Fruit fly (Drosophila melanogaster) whole organism, prepupa: ENCODE data around the gene CG15890.

Experiments used
- Blimp-1 ChIP-seq: fragments of 200-800 bp; sonication (Bioruptor generic); optimal IDR thresholded peaks from 3 replicates; lab custom pipeline; 2017; ENCODE audit warnings: missing biosample characterization, missing genetic modification characterization, mild to moderate bottlenecking, moderate library complexity, missing genetic modification reagents
- CG10631 ChIP-seq: fragments of 200-800 bp; sonication (Bioruptor generic); optimal IDR thresholded peaks from 2 replicates; lab custom pipeline; 2016; ENCODE audit warnings: missing biosample characterization, missing genetic modification characterization
- CG10669 ChIP-seq: fragments of 200-800 bp; sonication (Bioruptor generic); optimal IDR thresholded peaks from 3 replicates; lab custom pipeline; 2018; ENCODE audit warnings: missing biosample characterization, mild to moderate bottlenecking, missing genetic modification characterization, moderate library complexity
- CG11294 ChIP-seq: fragments of 200-800 bp; sonication (Bioruptor generic); IDR thresholded peaks from 2 replicates; pipeline ENCODE4 v1.3.6; 2022; ENCODE audit warnings: missing biosample characterization, missing genetic modification characterization
- CG11762 ChIP-seq: fragments of 200-800 bp; sonication (Bioruptor generic); optimal IDR thresholded peaks from 3 replicates; lab custom pipeline; 2016; ENCODE audit warnings: missing biosample characterization, missing genetic modification characterization; ENCODE audit not compliant: insufficient read depth
- CG15336 ChIP-seq: fragments of 200-800 bp; sonication (Bioruptor generic); IDR thresholded peaks from 2 replicates; pipeline ENCODE4 v1.3.6; 2022; ENCODE audit warnings: missing biosample characterization, missing genetic modification characterization
- CG1621 ChIP-seq: fragments of 200-800 bp; sonication (Bioruptor generic); optimal IDR thresholded peaks from 3 replicates; lab custom pipeline; 2018; ENCODE audit warnings: missing biosample characterization, mild to moderate bottlenecking, missing genetic modification characterization
- CG16779 ChIP-seq: fragments of 200-800 bp; sonication (Bioruptor generic); optimal IDR thresholded peaks from 3 replicates; lab custom pipeline; 2017; ENCODE audit warnings: missing biosample characterization, mild to moderate bottlenecking, missing genetic modification characterization
- CG3032 ChIP-seq: fragments of 200-800 bp; optimal IDR thresholded peaks from 2 replicates; lab custom pipeline; 2019; ENCODE audit warnings: missing biosample characterization, mild to moderate bottlenecking, missing genetic modification characterization, moderate library complexity
- CG31627 ChIP-seq: fragments of 200-800 bp; sonication (Bioruptor generic); optimal IDR thresholded peaks from 3 replicates; lab custom pipeline; 2016; ENCODE audit warnings: missing biosample characterization, missing genetic modification characterization
- CG34406 ChIP-seq: fragments of 200-800 bp; sonication (Bioruptor generic); optimal IDR thresholded peaks from 3 replicates; lab custom pipeline; 2016; ENCODE audit warnings: missing biosample characterization, missing genetic modification characterization
- CG3919 ChIP-seq: fragments of 200-800 bp; sonication (Bioruptor generic); optimal IDR thresholded peaks from 3 replicates; lab custom pipeline; 2016; ENCODE audit warnings: missing biosample characterization, missing genetic modification characterization
- CG4318 ChIP-seq: fragments of 200-800 bp; sonication (Bioruptor generic); optimal IDR thresholded peaks from 3 replicates; lab custom pipeline; 2017; ENCODE audit warnings: missing biosample characterization, mild to moderate bottlenecking, missing genetic modification characterization
- CG6276 ChIP-seq: fragments of 200-800 bp; sonication (Bioruptor generic); optimal IDR thresholded peaks from 2 replicates; lab custom pipeline; 2017; ENCODE audit warnings: missing biosample characterization, mild to moderate bottlenecking, missing genetic modification characterization
- CG6792 ChIP-seq: fragments of 200-800 bp; sonication (Bioruptor generic); optimal IDR thresholded peaks from 3 replicates; lab custom pipeline; 2016; ENCODE audit warnings: missing biosample characterization, missing genetic modification characterization
- CG6808 ChIP-seq: fragments of 200-800 bp; sonication (Bioruptor generic); optimal IDR thresholded peaks from 3 replicates; lab custom pipeline; 2017; ENCODE audit warnings: missing biosample characterization, missing genetic modification characterization, mild to moderate bottlenecking, moderate library complexity, missing genetic modification reagents
- CG6854 ChIP-seq: fragments of 200-800 bp; sonication (Bioruptor generic); optimal IDR thresholded peaks from 2 replicates; lab custom pipeline; 2017; ENCODE audit warnings: missing biosample characterization, mild to moderate bottlenecking, missing genetic modification characterization
- CG7368 ChIP-seq: fragments of 200-800 bp; sonication (Bioruptor generic); optimal IDR thresholded peaks from 3 replicates; lab custom pipeline; 2016; ENCODE audit warnings: missing biosample characterization, missing genetic modification characterization
- CG8319 ChIP-seq: fragments of 200-800 bp; sonication (Bioruptor generic); optimal IDR thresholded peaks from 3 replicates; lab custom pipeline; 2016; ENCODE audit warnings: missing biosample characterization, missing genetic modification characterization
- CG9139 ChIP-seq: fragments of 200-800 bp; sonication (Bioruptor generic); optimal IDR thresholded peaks from 3 replicates; lab custom pipeline; 2017; ENCODE audit warnings: missing biosample characterization, mild to moderate bottlenecking, missing genetic modification characterization
- Eip75B ChIP-seq: fragments of 200-800 bp; sonication (Bioruptor generic); optimal IDR thresholded peaks from 3 replicates; lab custom pipeline; 2016; ENCODE audit warnings: missing biosample characterization, missing genetic modification characterization
- Eip78C ChIP-seq: fragments of 200-800 bp; sonication (Bioruptor generic); peaks from one replicate; lab custom pipeline; 2016; ENCODE audit warnings: missing biosample characterization, missing genetic modification characterization
- Ets96B ChIP-seq: fragments of 200-800 bp; optimal IDR thresholded peaks from 2 replicates; lab custom pipeline; 2019; ENCODE audit warnings: missing biosample characterization, mild to moderate bottlenecking, missing genetic modification characterization, moderate library complexity
- Gug ChIP-seq: fragments of 200-800 bp; sonication (Bioruptor generic); IDR thresholded peaks from 2 replicates; pipeline ENCODE4 v1.3.6; 2022; ENCODE audit warnings: missing biosample characterization, missing genetic modification characterization
- Hr38 ChIP-seq: sonication (Bioruptor generic); optimal IDR thresholded peaks from 2 replicates; lab custom pipeline; 2016; ENCODE audit warnings: missing biosample characterization, missing genetic modification characterization
- Hr4 ChIP-seq: fragments of 200-800 bp; sonication (Bioruptor generic); optimal IDR thresholded peaks from 3 replicates; lab custom pipeline; 2016; ENCODE audit warnings: missing biosample characterization, missing genetic modification characterization
- Met ChIP-seq: fragments of 200-800 bp; sonication (Bioruptor generic); optimal IDR thresholded peaks from 3 replicates; lab custom pipeline; 2016; ENCODE audit warnings: missing biosample characterization, missing genetic modification characterization
- OdsH ChIP-seq: fragments of 200-800 bp; sonication (Bioruptor generic); optimal IDR thresholded peaks from 3 replicates; lab custom pipeline; 2016; ENCODE audit warnings: missing biosample characterization, missing genetic modification characterization
- Smox ChIP-seq: fragments of 200-800 bp; sonication (Bioruptor generic); optimal IDR thresholded peaks from 3 replicates; lab custom pipeline; 2016; ENCODE audit warnings: missing biosample characterization, missing genetic modification characterization
- Sox102F ChIP-seq: fragments of 200-800 bp; sonication (Bioruptor generic); optimal IDR thresholded peaks from 2 replicates; lab custom pipeline; 2016; ENCODE audit warnings: missing biosample characterization, mild to moderate bottlenecking, missing genetic modification characterization
- Sox14 ChIP-seq: fragments of 200-800 bp; sonication (Bioruptor generic); optimal IDR thresholded peaks from 3 replicates; lab custom pipeline; 2016; ENCODE audit warnings: missing biosample characterization, missing genetic modification characterization
- Sox15 ChIP-seq: fragments of 200-800 bp; sonication (Bioruptor generic); optimal IDR thresholded peaks from 3 replicates; lab custom pipeline; 2016; ENCODE audit warnings: missing biosample characterization, missing genetic modification characterization
- achi ChIP-seq: fragments of 200-800 bp; sonication (Bioruptor generic); optimal IDR thresholded peaks from 3 replicates; lab custom pipeline; 2016; ENCODE audit warnings: missing biosample characterization, missing genetic modification characterization
- acj6 ChIP-seq: fragments of 200-800 bp; sonication (Bioruptor generic); optimal IDR thresholded peaks from 3 replicates; lab custom pipeline; 2016; ENCODE audit warnings: missing biosample characterization, missing genetic modification characterization
- cyc ChIP-seq: fragments of 200-800 bp; sonication (Bioruptor generic); optimal IDR thresholded peaks from 3 replicates; lab custom pipeline; 2016; ENCODE audit warnings: missing biosample characterization, missing genetic modification characterization
- dac ChIP-seq: fragments of 200-800 bp; sonication (Bioruptor generic); optimal IDR thresholded peaks from 2 replicates; lab custom pipeline; 2017; ENCODE audit warnings: missing biosample characterization, mild to moderate bottlenecking, missing genetic modification characterization
- dsx ChIP-seq: fragments of 200-800 bp; optimal IDR thresholded peaks from 3 replicates; lab custom pipeline; 2019; ENCODE audit warnings: missing biosample characterization, mild to moderate bottlenecking, missing genetic modification characterization, moderate library complexity; ENCODE audit not compliant: poor library complexity, severe bottlenecking
- eg ChIP-seq: fragments of 200-800 bp; sonication (Bioruptor generic); IDR thresholded peaks from 3 replicates; pipeline ENCODE4 v1.3.6; 2022; ENCODE audit warnings: missing biosample characterization, missing genetic modification characterization
- esn ChIP-seq: fragments of 200-800 bp; sonication (Bioruptor generic); optimal IDR thresholded peaks from 2 replicates; lab custom pipeline; 2016; ENCODE audit warnings: missing biosample characterization, mild to moderate bottlenecking, missing genetic modification characterization, moderate library complexity
- fd59A ChIP-seq: fragments of 200-800 bp; sonication (Bioruptor generic); optimal IDR thresholded peaks from 2 replicates; lab custom pipeline; 2017; ENCODE audit warnings: missing biosample characterization, mild to moderate bottlenecking, missing genetic modification characterization, missing genetic modification reagents
- fd85E ChIP-seq: fragments of 200-800 bp; sonication (Bioruptor generic); optimal IDR thresholded peaks from 3 replicates; lab custom pipeline; 2016; ENCODE audit warnings: missing biosample characterization, missing genetic modification characterization
- fkh ChIP-seq: fragments of 200-800 bp; sonication (Bioruptor generic); optimal IDR thresholded peaks from 3 replicates; lab custom pipeline; 2017; ENCODE audit warnings: missing biosample characterization, mild to moderate bottlenecking, missing genetic modification characterization, moderate library complexity
- lz ChIP-seq: fragments of 200-800 bp; sonication (Bioruptor generic); optimal IDR thresholded peaks from 3 replicates; lab custom pipeline; 2016; ENCODE audit warnings: missing biosample characterization, missing genetic modification characterization
- net ChIP-seq: fragments of 200-800 bp; sonication (Bioruptor generic); optimal IDR thresholded peaks from 3 replicates; lab custom pipeline; 2016; ENCODE audit warnings: missing biosample characterization, missing genetic modification characterization
- salr ChIP-seq, 2 experiments: fragments of 200-800 bp; sonication (Bioruptor generic); optimal IDR thresholded peaks; 3 replicates each; lab custom pipeline; 2016 to 2018; ENCODE audit warnings: missing biosample characterization in 2 of 2, missing genetic modification characterization in 2 of 2, mild to moderate bottlenecking in 1 of 2
- spab ChIP-seq: fragments of 200-800 bp; sonication (Bioruptor generic); optimal IDR thresholded peaks from 2 replicates; lab custom pipeline; 2017; ENCODE audit warnings: missing biosample characterization, mild to moderate bottlenecking, missing genetic modification characterization, missing genetic modification reagents
- ss ChIP-seq, 2 experiments: fragments of 200-800 bp; sonication (Bioruptor generic); optimal IDR thresholded peaks; 2 replicates in 1 of 2; 3 replicates in 1 of 2; lab custom pipeline; 2017 to 2018; ENCODE audit warnings: mild to moderate bottlenecking in 2 of 2, missing biosample characterization in 2 of 2, missing genetic modification characterization in 2 of 2, moderate library complexity in 1 of 2
- svp ChIP-seq: fragments of 200-800 bp; sonication (Bioruptor generic); peaks from one replicate; lab custom pipeline; 2016; ENCODE audit warnings: missing biosample characterization, missing genetic modification characterization
- vri ChIP-seq: fragments of 200-800 bp; sonication (Bioruptor generic); optimal IDR thresholded peaks from 3 replicates; lab custom pipeline; 2016; ENCODE audit warnings: missing biosample characterization, mild to moderate bottlenecking, missing genetic modification characterization

CG15890 gene

dm6 chrX:14717245-14717644 is 48.3 kb downstream of the CG15890 start (continued):
- peak; percentile 40 for TF ChIP-seq Blimp-1 (GFP tag; lab: Kevin White, UChicago)
- TF ChIP-seq CG9139 (GFP tag; lab: Kevin White, UChicago), result peak; percentile 77
- TF ChIP-seq ss (GFP tag; optimal IDR thresholded peaks at IDR 0.05; lab: Kevin White, UChicago), result peak; percentile 30 to 83
- peak; percentile 47 for TF ChIP-seq CG4318 (GFP tag; lab: Kevin White, UChicago)
- peak; percentile 83 for TF ChIP-seq net (GFP tag; lab: Kevin White, UChicago)
- TF ChIP-seq Sox14 (GFP tag; lab: Kevin White, UChicago), result peak; percentile 45
- peak; percentile 5 for TF ChIP-seq CG31627 (GFP tag; lab: Kevin White, UChicago)
- TF ChIP-seq dac (GFP tag; lab: Kevin White, UChicago), result peak; percentile 41
- TF ChIP-seq, all 60 proteins: peak for 58

dm6 chrX:14715180-14715579 is 50.4 kb downstream of the CG15890 start:
- TF ChIP-seq spab (GFP tag; lab: Kevin White, UChicago) (no peak), Eip75B (GFP tag; lab: Kevin White, UChicago) (peak; percentile 41), CG15336 (GFP tag; lab: Robert Waterston, UW) (peak; percentile 29; the same call in 1 of the 2 replicates), CG6792 (GFP tag; lab: Kevin White, UChicago) (peak; percentile 6), CG10669 (peak; percentile 45), eg (GFP tag; lab: Robert Waterston, UW) (no peak), vri (GFP tag; lab: Kevin White, UChicago) (no peak), Smox (GFP tag; lab: Kevin White, UChicago) (no peak), cyc (GFP tag; lab: Kevin White, UChicago) (peak; percentile 23), CG34406 (GFP tag; lab: Kevin White, UChicago) (no peak), CG16779 (tag; lab: Kevin White, UChicago) (no peak), OdsH (GFP tag; lab: Kevin White, UChicago) (peak; percentile 45), fd85E (GFP tag; lab: Kevin White, UChicago) (no peak), svp (GFP tag; lab: Kevin White, UChicago) (peak; percentile 78), CG6808 (GFP tag; lab: Kevin White, UChicago) (no peak), Ets96B (tag; lab: Kevin White, UChicago) (peak; percentile 36), fd59A (GFP tag; lab: Kevin White, UChicago) (peak; percentile 7), Sox102F (GFP tag; lab: Kevin White, UChicago) (no peak), acj6 (GFP tag; lab: Kevin White, UChicago) (peak; percentile 25), Gug (GFP tag; lab: Robert Waterston, UW) (0 out of 2 replicates have a peak, but pooled peaks have one; percentile 20), CG7368 (GFP tag; lab: Kevin White, UChicago) (peak; percentile 3), Eip78C (GFP tag; lab: Kevin White, UChicago) (peak; percentile 84), CG1621 (tag; lab: Kevin White, UChicago) (peak; percentile 16), salr (GFP tag; optimal IDR thresholded peaks at IDR 0.05; lab: Kevin White, UChicago) (no peak), CG3032 (tag; lab: Kevin White, UChicago) (peak; percentile 31), Hr38 (GFP tag; lab: Kevin White, UChicago) (no peak), CG6854 (GFP tag; lab: Kevin White, UChicago) (no peak), dsx (no peak), achi (GFP tag; lab: Kevin White, UChicago) (peak; percentile 33), CG31627 (GFP tag; lab: Kevin White, UChicago) (no peak), CG11762 (GFP tag; lab: Kevin White, UChicago) (no peak), CG8319 (no peak), esn (GFP tag; lab: Kevin White, UChicago) (peak; percentile 38), CG10631 (GFP tag; lab: Kevin White, UChicago) (peak; percentile 31), ss (GFP tag; optimal IDR thresholded peaks at IDR 0.05; lab: Kevin White, UChicago) (peak in 1 of 2 experiments; percentile 33), lz (no peak), fkh (GFP tag; lab: Kevin White, UChicago) (no peak), Hr4 (peak; percentile 25), CG9139 (GFP tag; lab: Kevin White, UChicago) (no peak), Sox15 (GFP tag; lab: Kevin White, UChicago) (no peak), CG3919 (GFP tag; lab: Kevin White, UChicago) (peak; percentile 47), CG6276 (GFP tag; lab: Kevin White, UChicago) (peak; percentile 45), Met (peak; percentile 28), CG11294 (no peak)
